1 fruit fly cellular context compared by ENCODE assay signal in genomic region chr3L:19024800-19025199, dm6.
TF ChIP-seq lines count a peak whose summit lies in the region.

No protein-coding gene starts in this region.

TF ChIP-seq in whole organism, embryonic, 481 proteins besides CTCF, POLR2A, EP300 and RAD21 (continued from another document):
- TF ChIP-seq Atf6 (GFP tag; IDR thresholded peaks at IDR 0.05; lab: Robert Waterston, UW) (peak; percentile 61; the same call in 1 of the 2 replicates), CG11695 (GFP tag; IDR thresholded peaks at IDR 0.05; lab: Robert Waterston, UW) (peak; percentile 83; the same call in 2 of the 3 replicates), CG2889 (GFP tag; IDR thresholded peaks at IDR 0.05; lab: Robert Waterston, UW) (0 out of 3 replicates have a peak, but pooled peaks have one; percentile 35), gro (GFP tag; optimal IDR thresholded peaks at IDR 0.05; lab: Kevin White, UChicago) (no peak), luna (GFP tag; optimal IDR thresholded peaks at IDR 0.05; lab: Kevin White, UChicago) (no peak), grn (GFP tag; optimal IDR thresholded peaks at IDR 0.05; lab: Kevin White, UChicago) (peak; percentile 4), CG11085 (GFP tag; IDR thresholded peaks at IDR 0.05; lab: Robert Waterston, UW) (no peak), Fer2 (tag; optimal IDR thresholded peaks at IDR 0.05; lab: Kevin White, UChicago) (no peak), CG12391 (tag; optimal IDR thresholded peaks at IDR 0.05; lab: Kevin White, UChicago) (peak; percentile 85), lilli (GFP tag; optimal IDR thresholded peaks at IDR 0.05; lab: Kevin White, UChicago) (peak; percentile 66), crp (GFP tag; optimal IDR thresholded peaks at IDR 0.05; lab: Kevin White, UChicago) (peak in 1 of 2 experiments; percentile 30), Adf1 (GFP tag; IDR thresholded peaks at IDR 0.05; lab: Robert Waterston, UW) (no peak), tna (GFP tag; IDR thresholded peaks at IDR 0.05; lab: Robert Waterston, UW; ENCODE audit: partially characterized antibody) (no peak), maf-S (GFP tag; optimal IDR thresholded peaks at IDR 0.05; lab: Kevin White, UChicago) (no peak), CG10267 (tag; optimal IDR thresholded peaks at IDR 0.05; lab: Kevin White, UChicago) (peak; percentile 41), Bdp1 (GFP tag; optimal IDR thresholded peaks at IDR 0.05; lab: Kevin White, UChicago) (peak; percentile 66), CG17829 (tag; optimal IDR thresholded peaks at IDR 0.05; lab: Kevin White, UChicago) (peak; percentile 86), NC2β (GFP tag; optimal IDR thresholded peaks at IDR 0.05; lab: Kevin White, UChicago) (peak; percentile 82), CG1024 (GFP tag; IDR thresholded peaks at IDR 0.05; lab: Robert Waterston, UW) (peak; percentile 38; the same call in 1 of the 2 replicates), tio (GFP tag; optimal IDR thresholded peaks at IDR 0.05; lab: Kevin White, UChicago) (peak; percentile 56), GATAe (GFP tag; conservative IDR thresholded peaks at IDR 0.05; lab: Robert Waterston, UW) (no peak), Meics (GFP tag; optimal IDR thresholded peaks at IDR 0.05; lab: Kevin White, UChicago) (peak; percentile 13), dysf (GFP tag; IDR thresholded peaks at IDR 0.05; lab: Robert Waterston, UW) (peak; percentile 79), CG34376 (GFP tag; optimal IDR thresholded peaks at IDR 0.05; lab: Kevin White, UChicago) (no peak), Hr51 (GFP tag; optimal IDR thresholded peaks at IDR 0.05; lab: Kevin White, UChicago) (peak; percentile 61 to 66), eyg (GFP tag; optimal IDR thresholded peaks at IDR 0.05; lab: Kevin White, UChicago) (peak; percentile 62), CG6272 (GFP tag; IDR thresholded peaks at IDR 0.05; lab: Robert Waterston, UW) (peak; percentile 36; the same call in 1 of the 2 replicates), Lim3 (GFP tag; IDR thresholded peaks at IDR 0.05; lab: Robert Waterston, UW) (no peak), Mes4 (GFP tag; optimal IDR thresholded peaks at IDR 0.05; lab: Kevin White, UChicago) (peak; percentile 83), psq (GFP tag; optimal IDR thresholded peaks at IDR 0.05; lab: Kevin White, UChicago) (peak; percentile 5), CG17328 (GFP tag; IDR thresholded peaks at IDR 0.05; lab: Robert Waterston, UW) (peak; percentile 87), ssp (GFP tag; IDR thresholded peaks at IDR 0.05; lab: Robert Waterston, UW) (peak; percentile 58), NC2α (GFP tag; optimal IDR thresholded peaks at IDR 0.05; lab: Kevin White, UChicago) (peak; percentile 77), CG10959 (GFP tag; IDR thresholded peaks at IDR 0.05; lab: Robert Waterston, UW) (no peak)
